3 worm cellular contexts compared by ENCODE assay signal in genomic region chrX:2536246-2536772, ce11.
TF ChIP-seq lines count a peak whose summit lies in the region.

No protein-coding gene starts in this region.

TF ChIP-seq in whole organism, L1 larva, 84 proteins besides CTCF, POLR2A, EP300 and RAD21 (continued from another document and continues in another):
- TF ChIP-seq irx-1 (tag; optimal IDR thresholded peaks at IDR 0.05; lab: Kevin White, UChicago): peak; percentile 51
- peak; percentile 36 for TF ChIP-seq ceh-8 (GFP tag; optimal IDR thresholded peaks at IDR 0.05; lab: Kevin White, UChicago)
- TF ChIP-seq nhr-71 (tag; optimal IDR thresholded peaks at IDR 0.05; lab: Kevin White, UChicago): peak; percentile 95
- peak; percentile 75 for TF ChIP-seq blmp-1 (tag; optimal IDR thresholded peaks at IDR 0.05; lab: Kevin White, UChicago)
- TF ChIP-seq xbp-1 (tag; optimal IDR thresholded peaks at IDR 0.05; lab: Kevin White, UChicago): peak; percentile 83
- TF ChIP-seq zag-1 (tag; optimal IDR thresholded peaks at IDR 0.05; lab: Kevin White, UChicago): peak; percentile 60
- TF ChIP-seq fos-1 (tag; optimal IDR thresholded peaks at IDR 0.05; lab: Kevin White, UChicago): peak; percentile 81
- TF ChIP-seq elt-3 (tag; optimal IDR thresholded peaks at IDR 0.05; lab: Kevin White, UChicago): peak in 1 of 6 experiments; percentile 42
- peak; percentile 88 for TF ChIP-seq nhr-20 (tag; optimal IDR thresholded peaks at IDR 0.05; lab: Kevin White, UChicago)
- peak; percentile 75 for TF ChIP-seq nhr-90 (tag; optimal IDR thresholded peaks at IDR 0.05; lab: Kevin White, UChicago; ENCODE audit: poor library complexity)
- TF ChIP-seq mab-9 (GFP tag; IDR thresholded peaks at IDR 0.05; lab: Robert Waterston, UW): peak; percentile 66; the same call in 1 of the 2 replicates
- TF ChIP-seq ceh-90 (tag; optimal IDR thresholded peaks at IDR 0.05; lab: Kevin White, UChicago): no peak
- TF ChIP-seq ceh-82 (tag; optimal IDR thresholded peaks at IDR 0.05; lab: Kevin White, UChicago): peak; percentile 83 to 89 (median 86)
- no peak for TF ChIP-seq unc-30 (tag; optimal IDR thresholded peaks at IDR 0.05; lab: Kevin White, UChicago)
- peak; percentile 84 for TF ChIP-seq unc-86 (tag; optimal IDR thresholded peaks at IDR 0.05; lab: Kevin White, UChicago)
- peak; percentile 95 for TF ChIP-seq nhr-85 (tag; lab: Kevin White, UChicago)
- no peak for TF ChIP-seq hlh-17 (GFP tag; optimal IDR thresholded peaks at IDR 0.05; lab: Kevin White, UChicago; ENCODE audit: borderline replicate concordance)
- TF ChIP-seq nhr-12 (tag; optimal IDR thresholded peaks at IDR 0.05; lab: Kevin White, UChicago): no peak
- TF ChIP-seq egl-27 (tag; optimal IDR thresholded peaks at IDR 0.05; lab: Kevin White, UChicago): peak; percentile 66 to 77
- peak; percentile 74 for TF ChIP-seq sup-37 (GFP tag; optimal IDR thresholded peaks at IDR 0.05; lab: Kevin White, UChicago)
- TF ChIP-seq snpc-4 (tag; optimal IDR thresholded peaks at IDR 0.05; lab: Kevin White, UChicago): peak; percentile 62
- TF ChIP-seq unc-98 (GFP tag; IDR thresholded peaks at IDR 0.05; lab: Robert Waterston, UW): no peak
- peak; percentile 79 for TF ChIP-seq mep-1 (tag; optimal IDR thresholded peaks at IDR 0.05; lab: Kevin White, UChicago)
- TF ChIP-seq efl-1 (optimal IDR thresholded peaks at IDR 0.05; lab: Kevin White, UChicago): peak; percentile 64 to 77
- TF ChIP-seq efl-1 (GFP tag; optimal IDR thresholded peaks at IDR 0.05 in 1 of 2; lab: Kevin White, UChicago): peak in 1 of 2 experiments; percentile 94
- TF ChIP-seq pqm-1 (tag; optimal IDR thresholded peaks at IDR 0.05; lab: Kevin White, UChicago): no peak
- TF ChIP-seq mef-2 (tag; optimal IDR thresholded peaks at IDR 0.05; lab: Kevin White, UChicago): no peak
- no peak for TF ChIP-seq ceh-63 (GFP tag; optimal IDR thresholded peaks at IDR 0.05; lab: Kevin White, UChicago)
- TF ChIP-seq C04F5.9 (tag; optimal IDR thresholded peaks at IDR 0.05; lab: Kevin White, UChicago): peak; percentile 56
- TF ChIP-seq ztf-4 (tag; optimal IDR thresholded peaks at IDR 0.05; lab: Kevin White, UChicago): peak; percentile 80
- TF ChIP-seq pax-3 (tag; optimal IDR thresholded peaks at IDR 0.05; lab: Kevin White, UChicago): peak; percentile 61
- peak; percentile 92 for TF ChIP-seq lir-3 (tag; optimal IDR thresholded peaks at IDR 0.05; lab: Kevin White, UChicago; ENCODE audit: poor library complexity)
- no peak for TF ChIP-seq tlp-1 (tag; optimal IDR thresholded peaks at IDR 0.05; lab: Kevin White, UChicago)
- TF ChIP-seq aly-2 (tag; optimal IDR thresholded peaks at IDR 0.05; lab: Kevin White, UChicago): peak; percentile 15
- no peak for TF ChIP-seq sptf-1 (tag; optimal IDR thresholded peaks at IDR 0.05; lab: Kevin White, UChicago)
- TF ChIP-seq ces-1 (GFP tag; optimal IDR thresholded peaks at IDR 0.05; lab: Kevin White, UChicago): no peak
- peak; percentile 37 for TF ChIP-seq zip-4 (GFP tag; optimal IDR thresholded peaks at IDR 0.05; lab: Kevin White, UChicago)
- peak; percentile 98 for TF ChIP-seq skn-1 (tag; optimal IDR thresholded peaks at IDR 0.05; lab: Kevin White, UChicago)
- peak; percentile 55 to 74 for TF ChIP-seq lin-35 (GFP tag; optimal IDR thresholded peaks at IDR 0.05; lab: Kevin White, UChicago)
- TF ChIP-seq grh-1 (GFP tag; IDR thresholded peaks at IDR 0.05; lab: Robert Waterston, UW): peak; percentile 64
- TF ChIP-seq lsy-2 (tag; optimal IDR thresholded peaks at IDR 0.05; lab: Kevin White, UChicago): peak; percentile 75 to 87
- TF ChIP-seq lin-39 (tag; optimal IDR thresholded peaks at IDR 0.05; lab: Kevin White, UChicago): peak; percentile 55
- TF ChIP-seq vab-15 (tag; optimal IDR thresholded peaks at IDR 0.05; lab: Kevin White, UChicago): no peak
- TF ChIP-seq F16B12.6 (tag; optimal IDR thresholded peaks at IDR 0.05; lab: Kevin White, UChicago): no peak

TF ChIP-seq in whole organism, L3 larva, 47 proteins besides CTCF, POLR2A, EP300 and RAD21 (continued from another document):
- TF ChIP-seq skn-1 (tag; optimal IDR thresholded peaks at IDR 0.05; lab: Kevin White, UChicago): peak; percentile 42
- TF ChIP-seq mdl-1 (tag; optimal IDR thresholded peaks at IDR 0.05; lab: Kevin White, UChicago): peak; percentile 10
- peak; percentile 65 for TF ChIP-seq egl-27 (tag; optimal IDR thresholded peaks at IDR 0.05; lab: Kevin White, UChicago)
- no peak for TF ChIP-seq ztf-4 (tag; optimal IDR thresholded peaks at IDR 0.05; lab: Kevin White, UChicago)
- TF ChIP-seq fkh-10 (GFP tag; optimal IDR thresholded peaks at IDR 0.05; lab: Kevin White, UChicago): peak; percentile 66
- peak; percentile 81 for TF ChIP-seq nhr-25 (tag; optimal IDR thresholded peaks at IDR 0.05; lab: Kevin White, UChicago)
- TF ChIP-seq pha-4 (tag; optimal IDR thresholded peaks at IDR 0.05; lab: Kevin White, UChicago): peak; percentile 95
- no peak for TF ChIP-seq nhr-12 (tag; optimal IDR thresholded peaks at IDR 0.05; lab: Kevin White, UChicago)
- no peak for TF ChIP-seq elt-2 (tag; optimal IDR thresholded peaks at IDR 0.05; lab: Kevin White, UChicago)
- no peak for TF ChIP-seq mml-1 (tag; optimal IDR thresholded peaks at IDR 0.05; lab: Kevin White, UChicago)
- no peak for TF ChIP-seq ZK546.5 (tag; optimal IDR thresholded peaks at IDR 0.05; lab: Kevin White, UChicago)

TF ChIP-seq in whole organism, young adult, 124 proteins besides CTCF, POLR2A, EP300 and RAD21 (continued from another document):
- TF ChIP-seq die-1 (tag; optimal IDR thresholded peaks at IDR 0.05; lab: Kevin White, UChicago) (peak; percentile 31), sdz-38 (tag; optimal IDR thresholded peaks at IDR 0.05; lab: Kevin White, UChicago) (no peak), egl-18 (GFP tag; IDR thresholded peaks at IDR 0.05; lab: Robert Waterston, UW) (0 out of 2 replicates have a peak, but pooled peaks have one; percentile 26), rcor-1 (GFP tag; IDR thresholded peaks at IDR 0.05; lab: Robert Waterston, UW) (no peak), dox-1 (GFP tag; IDR thresholded peaks at IDR 0.05; lab: Robert Waterston, UW) (0 out of 2 replicates have a peak, but pooled peaks have one; percentile 67), Y53F4B.3 (GFP tag; IDR thresholded peaks at IDR 0.05; lab: Robert Waterston, UW) (no peak), bed-2 (GFP tag; IDR thresholded peaks at IDR 0.05; lab: Robert Waterston, UW) (no peak)
